Worm (Caenorhabditis elegans): ENCODE data around the gene F58A3.3.

The F58A3.3 gene

DNA sequence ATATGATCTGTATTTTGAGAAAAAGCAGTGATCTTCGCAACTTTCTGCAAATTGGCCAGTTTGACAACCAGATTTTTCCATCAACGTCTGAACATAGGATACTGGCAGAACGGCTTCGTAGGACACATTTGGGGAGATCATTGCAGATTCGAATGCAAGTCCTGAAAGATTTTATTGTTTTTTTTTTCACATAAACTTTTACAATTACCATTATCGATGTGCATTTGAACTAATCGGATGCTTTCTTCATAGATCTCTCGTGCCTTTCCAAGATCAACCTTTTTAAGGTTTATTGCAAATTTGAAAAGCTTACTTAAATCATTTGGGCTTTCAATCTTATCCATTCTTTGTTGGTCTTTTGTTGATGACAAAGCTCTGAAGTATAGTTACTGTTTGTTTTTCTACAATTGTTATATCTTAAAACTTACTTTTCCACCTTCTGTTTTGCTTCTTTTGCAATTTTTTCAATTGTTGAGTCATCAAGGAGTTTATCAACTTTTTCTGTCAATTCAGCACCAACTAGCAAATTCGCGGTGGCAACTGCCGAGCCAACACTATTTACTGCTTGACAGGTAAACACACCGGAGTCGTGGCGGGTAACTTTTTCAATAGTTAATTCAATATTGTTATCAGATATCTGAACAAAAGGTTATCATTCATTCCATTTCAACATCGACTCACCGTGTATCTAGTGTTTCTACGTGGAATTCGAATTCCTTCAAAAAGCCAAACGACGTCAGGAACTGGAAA lies 35.8 kb upstream of the F58A3.3 start:
- no peak for TF ChIP-seq daf-16 (GFP tag; optimal IDR thresholded peaks at IDR 0.05)
- TF ChIP-seq daf-16 (tag; optimal IDR thresholded peaks at IDR 0.05) = peak; percentile 93
- TF ChIP-seq ceh-82 (tag; optimal IDR thresholded peaks at IDR 0.05) = no peak
- no peak for TF ChIP-seq ztf-11 (tag; optimal IDR thresholded peaks at IDR 0.05)

DNA sequence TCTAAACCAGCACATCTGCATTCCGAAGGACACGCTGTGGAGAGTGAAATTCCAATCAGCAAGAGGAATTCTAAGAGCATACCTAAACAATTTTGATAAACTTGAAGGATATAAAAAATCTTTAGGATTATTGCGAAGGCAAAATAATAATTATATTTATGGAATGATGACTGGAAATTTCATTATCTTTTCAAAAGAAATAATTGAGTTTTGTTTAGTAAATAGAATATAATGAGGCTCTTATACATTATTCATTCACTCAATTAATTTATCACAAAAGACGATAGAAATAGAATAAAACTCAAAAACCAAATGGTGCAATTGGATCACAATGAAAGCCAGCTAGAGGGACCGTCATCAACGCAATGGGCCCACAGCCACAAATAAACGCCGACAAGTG lies 33.3 kb upstream of the F58A3.3 start, which contains the start of gene pxn-2:
TSS of gene pxn-2 (minus strand) at position 101 of the 400 bp plus-strand sequence.
- TF ChIP-seq dmd-6 (GFP tag; IDR thresholded peaks at IDR 0.05) = no peak
- TF ChIP-seq F37D6.2 (tag; optimal IDR thresholded peaks at IDR 0.05) = no peak
- TF ChIP-seq unc-62 (GFP tag; optimal IDR thresholded peaks at IDR 0.05 in 1 of 2) = peak in 1 of 2 experiments; percentile 16
- no peak for TF ChIP-seq unc-62 (tag; optimal IDR thresholded peaks at IDR 0.05)
- no peak for TF ChIP-seq nhr-237 (tag; optimal IDR thresholded peaks at IDR 0.05)

DNA sequence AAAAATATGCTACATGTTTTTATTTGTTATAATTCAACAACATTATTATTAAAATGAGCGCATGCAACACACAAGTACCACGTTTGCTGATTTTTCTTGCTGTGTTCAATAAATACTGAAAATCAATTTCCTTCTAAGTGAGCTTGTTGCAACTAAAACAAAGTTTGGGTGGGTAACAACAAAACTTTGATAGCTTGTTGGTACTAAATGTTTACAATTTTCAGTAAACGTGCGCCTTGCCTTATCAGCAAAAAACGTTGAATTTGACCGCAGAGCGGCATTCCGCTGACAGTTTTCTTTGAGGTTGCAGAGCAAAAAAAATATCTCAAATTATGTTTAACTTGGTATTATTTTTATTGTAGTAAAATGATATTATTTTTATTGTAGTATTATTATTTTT lies 31.1 kb upstream of the F58A3.3 start:
- TF ChIP-seq daf-16 (GFP tag; optimal IDR thresholded peaks at IDR 0.05) (peak in 1 of 2 experiments; percentile 25), daf-16 (tag; optimal IDR thresholded peaks at IDR 0.05) (peak; percentile 87), rbr-2 (tag; optimal IDR thresholded peaks at IDR 0.05) (no peak), aha-1 (tag) (peak; percentile 62), F44E2.7 (GFP tag; IDR thresholded peaks at IDR 0.05) (no peak), dmd-6 (GFP tag; IDR thresholded peaks at IDR 0.05) (peak; percentile 43), zip-2 (tag; optimal IDR thresholded peaks at IDR 0.05) (no peak), T20F7.1 (GFP tag; optimal IDR thresholded peaks at IDR 0.05) (no peak)

DNA sequence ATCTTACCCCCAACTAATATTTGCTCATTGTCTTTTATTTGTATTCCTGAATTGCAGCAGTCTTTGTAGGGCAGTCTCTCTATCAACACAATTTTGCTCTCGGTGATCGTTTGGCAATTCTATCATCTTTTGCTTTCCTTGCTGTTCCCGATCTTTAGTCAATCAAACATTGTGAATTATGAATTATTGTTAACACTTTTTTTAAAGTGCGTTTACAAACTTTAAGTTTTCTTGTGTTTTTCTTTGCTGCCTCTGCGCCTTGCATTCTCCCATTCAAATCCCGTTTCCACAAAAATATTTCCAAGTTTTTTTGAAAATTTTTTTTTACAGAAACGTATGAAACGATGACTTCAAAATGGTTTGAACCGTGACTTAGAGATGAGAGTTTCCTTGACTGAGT lies 30.4 kb upstream of the F58A3.3 start, which contains the start of gene ver-4:
TSS of gene ver-4 (plus strand) at position 301 of the 400 bp plus-strand sequence.
- TF ChIP-seq F37D6.2 (tag; optimal IDR thresholded peaks at IDR 0.05) (no peak), dmd-6 (GFP tag; IDR thresholded peaks at IDR 0.05) (no peak), aha-1 (tag) (peak; percentile 34)

DNA sequence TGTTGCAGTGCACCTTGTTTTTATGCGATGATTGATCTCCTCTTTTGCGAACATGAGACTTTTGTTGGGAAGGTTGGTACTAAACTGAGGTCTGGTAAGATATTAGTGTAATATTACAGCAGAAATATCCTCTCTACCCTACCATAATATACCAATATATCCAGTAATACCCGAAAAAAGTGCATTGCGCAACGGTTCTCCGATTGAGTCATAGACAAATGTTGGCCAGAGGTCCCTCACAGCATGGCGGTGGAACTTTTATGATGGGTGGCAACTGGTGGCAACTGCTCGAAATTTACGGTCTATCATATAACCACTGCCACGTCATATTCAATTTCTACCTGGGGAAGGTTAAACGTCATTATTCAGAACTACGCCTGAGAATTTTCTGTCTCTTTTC lies 23.2 kb upstream of the F58A3.3 start:
- TF ChIP-seq skn-1 (tag; optimal IDR thresholded peaks at IDR 0.05) = no peak
- no peak for TF ChIP-seq nhr-42 (GFP tag; IDR thresholded peaks at IDR 0.05)
- no peak for TF ChIP-seq madf-5 (GFP tag; IDR thresholded peaks at IDR 0.05)
- TF ChIP-seq lim-7 (GFP tag; IDR thresholded peaks at IDR 0.05) = no peak
- TF ChIP-seq jun-1 (tag; optimal IDR thresholded peaks at IDR 0.05) = no peak
- no peak for TF ChIP-seq Y48G9A.11 (GFP tag; IDR thresholded peaks at IDR 0.05)
- no peak for TF ChIP-seq mxl-2 (GFP tag; conservative IDR thresholded peaks at IDR 0.05)
- TF ChIP-seq hmg-1.1 (GFP tag; IDR thresholded peaks at IDR 0.05) = no peak
- TF ChIP-seq T20F7.1 (GFP tag; optimal IDR thresholded peaks at IDR 0.05) = no peak
- TF ChIP-seq nhr-11 (tag; optimal IDR thresholded peaks at IDR 0.05) = no peak
- no peak for TF ChIP-seq R02D3.7 (tag; optimal IDR thresholded peaks at IDR 0.05)
- TF ChIP-seq hlh-11 (tag; optimal IDR thresholded peaks at IDR 0.05) = no peak
- TF ChIP-seq ceh-32 (tag; optimal IDR thresholded peaks at IDR 0.05; ENCODE audit: poor library complexity) = no peak
- TF ChIP-seq daf-8 (GFP tag; IDR thresholded peaks at IDR 0.05) = no peak
- no peak for TF ChIP-seq lir-3 (tag; optimal IDR thresholded peaks at IDR 0.05)

DNA sequence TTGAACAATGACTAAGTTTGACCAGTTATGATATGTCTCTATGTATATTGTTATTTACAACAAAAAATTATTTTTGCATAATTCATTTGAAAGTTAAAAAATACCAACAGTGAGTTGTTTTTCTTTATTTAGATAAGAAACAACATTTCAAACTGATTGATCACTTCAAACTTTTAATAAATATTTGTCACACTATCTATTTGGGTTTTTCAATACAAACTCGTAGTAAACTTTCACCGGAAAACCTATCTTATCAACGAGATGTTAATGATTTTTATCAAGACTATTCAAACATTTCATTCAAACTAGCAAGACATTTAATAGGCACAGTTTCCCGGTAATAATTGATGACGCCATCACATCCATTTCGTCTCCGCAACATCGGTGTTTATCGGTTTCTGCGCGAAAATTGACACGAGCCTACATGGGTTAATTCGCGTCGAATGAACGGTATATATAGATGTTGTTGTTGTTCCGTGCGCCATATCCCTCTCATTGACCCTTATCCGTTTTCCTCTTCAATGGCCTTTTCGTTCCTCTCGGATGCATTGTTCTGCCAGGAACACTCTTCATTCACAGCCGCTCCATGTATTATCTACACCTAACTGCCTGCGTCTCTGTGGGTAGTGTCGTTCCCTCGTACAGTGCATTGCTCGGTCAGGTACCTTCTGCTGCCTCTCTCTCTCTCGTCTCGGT lies 22.1 kb upstream of the F58A3.3 start:
- TF ChIP-seq dmd-6 (GFP tag; IDR thresholded peaks at IDR 0.05) (peak; percentile 20; the same call in 1 of the 2 replicates), saeg-2 (GFP tag; IDR thresholded peaks at IDR 0.05) (0 out of 2 replicates have a peak, but pooled peaks have one; percentile 11), jun-1 (tag; optimal IDR thresholded peaks at IDR 0.05) (no peak), nhr-48 (tag; optimal IDR thresholded peaks at IDR 0.05) (no peak), aha-1 (tag) (peak; percentile 74), ZK337.2 (GFP tag; IDR thresholded peaks at IDR 0.05) (no peak), ceh-32 (tag; optimal IDR thresholded peaks at IDR 0.05; ENCODE audit: poor library complexity) (no peak), Y105C5A.15 (GFP tag; IDR thresholded peaks at IDR 0.05) (no peak), mep-1 (tag; optimal IDR thresholded peaks at IDR 0.05) (no peak), pqm-1 (tag; optimal IDR thresholded peaks at IDR 0.05) (no peak), dve-1 (tag; optimal IDR thresholded peaks at IDR 0.05; ENCODE audit: insufficient read depth) (peak; percentile 29), lin-15B (tag; optimal IDR thresholded peaks at IDR 0.05) (no peak), mxl-3 (GFP tag; optimal IDR thresholded peaks at IDR 0.05) (no peak), F37D6.2 (tag; optimal IDR thresholded peaks at IDR 0.05) (no peak), set-16 (GFP tag; IDR thresholded peaks at IDR 0.05) (no peak), tra-1 (GFP tag; IDR thresholded peaks at IDR 0.05) (no peak), lin-13 (GFP tag; optimal IDR thresholded peaks at IDR 0.05) (no peak), hmg-1.1 (GFP tag; IDR thresholded peaks at IDR 0.05) (peak; percentile 42; the same call in 1 of the 2 replicates), hlh-11 (tag; optimal IDR thresholded peaks at IDR 0.05) (peak; percentile 48)
